Worm (Caenorhabditis elegans) whole organism, L3 larva: ENCODE results near the gene nspb-6.

Experiments
- R02D3.7 ChIP-seq: fragments of 150-350 bp; optimal IDR thresholded peaks from 2 replicates; lab custom pipeline; 2014; ENCODE audit warnings: missing biosample characterization, missing genetic modification characterization
- ZK546.5 ChIP-seq: sonication (generic microtip); optimal IDR thresholded peaks from 2 replicates; lab custom pipeline; 2017; ENCODE audit warnings: missing biosample characterization, missing genetic modification characterization
- ceh-28 ChIP-seq: fragments of 150-350 bp; optimal IDR thresholded peaks from 2 replicates; lab custom pipeline; 2014; ENCODE audit warnings: missing biosample characterization, missing genetic modification reagents, missing genetic modification characterization
- ceh-9 ChIP-seq: sonication (generic microtip); optimal IDR thresholded peaks from 2 replicates; lab custom pipeline; 2018; ENCODE audit warnings: missing biosample characterization, missing genetic modification characterization
- daf-12 ChIP-seq: fragments of 150-350 bp; optimal IDR thresholded peaks from 2 replicates; lab custom pipeline; 2014; ENCODE audit warnings: missing biosample characterization, missing genetic modification reagents, missing genetic modification characterization
- egl-27 ChIP-seq: sonication (generic microtip); optimal IDR thresholded peaks from 4 replicates; lab custom pipeline; 2017; ENCODE audit warnings: missing biosample characterization, missing genetic modification reagents, missing genetic modification characterization
- elt-1 ChIP-seq: fragments of 150-350 bp; optimal IDR thresholded peaks from 2 replicates; lab custom pipeline; 2014; ENCODE audit warnings: missing biosample characterization, missing genetic modification characterization
- elt-2 ChIP-seq: sonication (generic microtip); optimal IDR thresholded peaks from 2 replicates; lab custom pipeline; 2016; ENCODE audit warnings: missing genetic modification reagents, mild to moderate bottlenecking, missing genetic modification characterization, missing compliant biosample characterization
- eor-1 ChIP-seq, 2 experiments: fragments of 150-350 bp; optimal IDR thresholded peaks; 2 replicates each; lab custom pipeline; 2014 to 2018; ENCODE audit warnings: missing biosample characterization in 2 of 2, missing genetic modification characterization in 2 of 2
- fkh-10 ChIP-seq: sonication (generic microtip); optimal IDR thresholded peaks from 2 replicates; lab custom pipeline; 2017; ENCODE audit warnings: missing biosample characterization, missing genetic modification reagents, missing genetic modification characterization
- fos-1 ChIP-seq: fragments of 150-350 bp; optimal IDR thresholded peaks from 2 replicates; lab custom pipeline; 2014; ENCODE audit warnings: missing biosample characterization, missing genetic modification characterization
- hmg-11 ChIP-seq: sonication (generic microtip); optimal IDR thresholded peaks from 2 replicates; lab custom pipeline; 2016; ENCODE audit warnings: missing genetic modification characterization, missing compliant biosample characterization
- lin-15B ChIP-seq: fragments of 150-350 bp; optimal IDR thresholded peaks from 2 replicates; lab custom pipeline; 2014; ENCODE audit warnings: missing biosample characterization, missing genetic modification characterization
- lsy-12 ChIP-seq: sonication (generic microtip); optimal IDR thresholded peaks from 2 replicates; lab custom pipeline; 2016; ENCODE audit warnings: mild to moderate bottlenecking, missing genetic modification characterization, missing compliant biosample characterization
- mdl-1 ChIP-seq: fragments of 150-350 bp; optimal IDR thresholded peaks from 2 replicates; lab custom pipeline; 2014; ENCODE audit warnings: missing biosample characterization, missing genetic modification characterization
- mml-1 ChIP-seq: fragments of 150-350 bp; sonication (generic microtip); optimal IDR thresholded peaks from 3 replicates; lab custom pipeline; 2014; ENCODE audit warnings: missing biosample characterization, missing genetic modification characterization
- nfya-1 ChIP-seq: sonication (generic microtip); optimal IDR thresholded peaks from 2 replicates; lab custom pipeline; 2017; ENCODE audit warnings: missing genetic modification characterization, mild to moderate bottlenecking, missing compliant biosample characterization, antibody characterized with exemption, moderate library complexity; ENCODE audit not compliant: insufficient read depth
- nhr-11 ChIP-seq: fragments of 150-350 bp; optimal IDR thresholded peaks from 2 replicates; lab custom pipeline; 2014; ENCODE audit warnings: missing biosample characterization, missing genetic modification characterization
- nhr-23 ChIP-seq: fragments of 150-350 bp; optimal IDR thresholded peaks from 2 replicates; lab custom pipeline; 2014; ENCODE audit warnings: missing biosample characterization, missing genetic modification reagents, missing genetic modification characterization
- nhr-237 ChIP-seq: fragments of 150-350 bp; optimal IDR thresholded peaks from 2 replicates; lab custom pipeline; 2014; ENCODE audit warnings: missing biosample characterization, missing genetic modification characterization
- nhr-25 ChIP-seq: sonication (generic microtip); optimal IDR thresholded peaks from 2 replicates; lab custom pipeline; 2017; ENCODE audit warnings: missing biosample characterization, missing genetic modification characterization
- nhr-43 ChIP-seq: sonication (generic microtip); optimal IDR thresholded peaks from 2 replicates; lab custom pipeline; 2016; ENCODE audit warnings: mild to moderate bottlenecking, missing genetic modification characterization, missing compliant biosample characterization; ENCODE audit not compliant: poor library complexity, severe bottlenecking
- nhr-67 ChIP-seq: fragments of 150-350 bp; optimal IDR thresholded peaks from 2 replicates; lab custom pipeline; 2014; ENCODE audit warnings: missing biosample characterization, missing genetic modification characterization
- pha-4 ChIP-seq: fragments of 150-350 bp; optimal IDR thresholded peaks from 2 replicates; lab custom pipeline; 2014; ENCODE audit warnings: missing biosample characterization, missing genetic modification reagents, missing genetic modification characterization
- pqm-1 ChIP-seq: fragments of 150-350 bp; optimal IDR thresholded peaks from 2 replicates; lab custom pipeline; 2017; ENCODE audit warnings: missing biosample characterization, missing genetic modification characterization, inconsistent platforms
- sea-2 ChIP-seq: fragments of 150-350 bp; sonication (generic microtip); optimal IDR thresholded peaks from 4 replicates; lab custom pipeline; 2014; ENCODE audit warnings: missing biosample characterization, missing genetic modification reagents, missing genetic modification characterization
- skn-1 ChIP-seq: fragments of 150-350 bp; optimal IDR thresholded peaks from 2 replicates; lab custom pipeline; 2014; ENCODE audit warnings: missing biosample characterization, missing genetic modification characterization
- snpc-4 ChIP-seq: fragments of 150-350 bp; optimal IDR thresholded peaks from 2 replicates; lab custom pipeline; 2014; ENCODE audit warnings: missing biosample characterization, missing genetic modification characterization
- tbx-2 ChIP-seq: sonication (generic microtip); optimal IDR thresholded peaks from 2 replicates; lab custom pipeline; 2016; ENCODE audit warnings: mild to moderate bottlenecking, missing genetic modification characterization, missing compliant biosample characterization
- unc-39 ChIP-seq: sonication (generic microtip); optimal IDR thresholded peaks from 4 replicates; lab custom pipeline; 2017; ENCODE audit warnings: missing biosample characterization, missing genetic modification characterization
- unc-62 ChIP-seq: fragments of 150-350 bp; sonication (generic microtip); optimal IDR thresholded peaks from 4 replicates; lab custom pipeline; 2014; ENCODE audit warnings: missing biosample characterization, missing genetic modification reagents, missing genetic modification characterization
- zag-1 ChIP-seq: fragments of 150-350 bp; optimal IDR thresholded peaks from 2 replicates; lab custom pipeline; 2014; ENCODE audit warnings: missing biosample characterization, missing genetic modification characterization
- ztf-11 ChIP-seq: fragments of 150-350 bp; optimal IDR thresholded peaks from 2 replicates; lab custom pipeline; 2014; ENCODE audit warnings: missing biosample characterization, missing genetic modification characterization
- ztf-4 ChIP-seq: fragments of 150-350 bp; optimal IDR thresholded peaks from 2 replicates; lab custom pipeline; 2014; ENCODE audit warnings: missing biosample characterization, missing genetic modification characterization

nspb-6 gene

DNA sequence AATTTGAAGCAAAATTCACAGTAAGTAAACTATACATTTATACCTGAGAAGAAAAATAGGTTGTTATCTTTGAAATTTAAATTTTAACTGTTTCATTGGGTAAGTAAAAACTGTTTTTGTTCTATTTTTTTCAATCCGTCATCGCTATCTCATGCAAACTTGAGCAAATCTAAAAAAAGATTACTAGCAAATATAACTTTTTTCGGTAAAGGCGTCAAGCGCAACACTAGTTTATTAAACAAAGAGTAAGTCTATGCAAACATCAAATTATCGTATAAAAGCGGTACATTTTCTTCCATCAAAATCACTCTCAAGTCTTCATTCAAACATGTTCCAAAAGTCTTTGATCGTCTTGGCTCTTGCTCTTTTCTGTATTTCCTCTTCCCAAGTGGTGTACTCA is at the start of gene nspb-6:
nspb-6 (plus strand) TSS at position 301 of the 400 bp plus-strand sequence.
- TF ChIP-seq nhr-237 (tag; lab: Kevin White, UChicago), result no peak
- TF ChIP-seq ceh-28 (tag; lab: Kevin White, UChicago), result no peak
- no peak for TF ChIP-seq skn-1 (tag; lab: Kevin White, UChicago)
- TF ChIP-seq ztf-11 (tag; lab: Kevin White, UChicago), result no peak
- TF ChIP-seq tbx-2 (tag; lab: Kevin White, UChicago), result no peak
- no peak for TF ChIP-seq eor-1 (tag; optimal IDR thresholded peaks at IDR 0.05; lab: Kevin White, UChicago)
- no peak for TF ChIP-seq egl-27 (tag; lab: Kevin White, UChicago)
- TF ChIP-seq ztf-4 (tag; lab: Kevin White, UChicago), result no peak
- no peak for TF ChIP-seq sea-2
- TF ChIP-seq lsy-12 (tag; lab: Kevin White, UChicago), result no peak
- no peak for TF ChIP-seq daf-12 (tag; lab: Kevin White, UChicago)
- TF ChIP-seq ceh-9 (tag; lab: Kevin White, UChicago), result no peak

DNA sequence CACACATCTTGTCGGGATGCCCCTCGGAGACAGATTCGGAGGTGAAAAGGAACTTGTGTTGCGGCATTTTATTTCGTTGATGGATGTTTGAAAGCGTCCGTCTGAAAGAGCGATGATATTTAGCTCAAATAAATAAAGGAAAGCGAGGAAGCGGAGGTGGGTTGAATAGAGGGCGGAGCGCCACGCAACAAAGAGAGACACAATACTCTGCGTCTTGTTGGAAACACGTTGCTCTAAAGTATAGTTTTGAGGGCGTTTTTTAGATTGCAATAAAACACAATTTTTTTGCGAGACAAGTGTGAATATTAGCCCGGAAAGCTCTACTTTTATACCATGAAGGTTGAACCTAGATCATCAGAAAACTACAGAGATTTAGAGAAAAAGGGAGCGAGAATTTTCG is 49.0 kb upstream of the nspb-6 start, which contains the start of gene sams-4:
sams-4 (minus strand) TSS at position 101 of the 400 bp plus-strand sequence.
- TF ChIP-seq lin-15B (tag; lab: Kevin White, UChicago) (no peak), fkh-10 (GFP tag; lab: Kevin White, UChicago) (no peak), ztf-4 (tag; lab: Kevin White, UChicago) (no peak), snpc-4 (tag; lab: Kevin White, UChicago) (no peak), unc-39 (tag; lab: Kevin White, UChicago) (no peak), mdl-1 (no peak)

DNA sequence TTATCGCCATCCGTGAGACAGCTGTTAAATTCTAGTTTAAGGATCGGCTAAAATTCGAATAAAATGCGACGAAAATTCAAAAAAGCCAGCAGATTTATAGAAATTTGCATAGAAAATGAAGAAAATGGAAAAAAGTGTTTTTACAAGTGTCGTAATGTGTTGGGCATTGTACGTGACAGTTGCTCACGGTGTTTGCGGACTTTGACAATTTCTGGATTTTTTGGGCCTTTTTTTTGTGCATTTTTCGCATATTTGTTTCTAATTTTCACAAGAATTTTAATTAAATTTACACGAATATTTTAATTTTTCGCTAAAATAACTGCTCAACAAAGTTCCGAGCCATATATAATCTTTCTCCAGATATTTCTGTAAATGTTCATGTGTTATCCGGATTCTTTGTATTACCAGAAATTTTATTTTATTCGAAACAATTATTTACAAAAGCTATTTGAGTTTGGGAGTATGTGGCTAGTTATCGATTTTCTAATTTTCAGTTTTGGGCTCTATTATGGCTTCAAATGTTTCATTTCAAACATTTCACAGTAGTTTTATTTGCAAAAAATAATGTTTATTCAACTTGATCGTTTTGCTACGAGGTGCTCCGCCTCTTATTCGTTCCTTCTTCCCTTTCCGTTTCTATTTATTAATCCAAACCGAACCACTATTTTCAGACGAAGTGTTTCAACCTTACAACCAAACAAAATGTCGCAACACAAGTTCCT is 47.1 kb upstream of the nspb-6 start, which contains the start of gene sams-3:
sams-3 (plus strand) TSS at position 672 of the 722 bp plus-strand sequence.
- TF ChIP-seq nhr-23 (tag; lab: Kevin White, UChicago), result no peak
- TF ChIP-seq skn-1 (tag; lab: Kevin White, UChicago), result no peak
- peak; percentile 3 for TF ChIP-seq elt-2
- TF ChIP-seq unc-62 (GFP tag; lab: Kevin White, UChicago), result no peak
- TF ChIP-seq pha-4 (tag; lab: Kevin White, UChicago), result peak; percentile 5
- no peak for TF ChIP-seq sea-2
- peak; percentile 83 for TF ChIP-seq hmg-11 (tag; lab: Kevin White, UChicago)
- peak; percentile 54 for TF ChIP-seq nfya-1
- peak; percentile 77 for TF ChIP-seq tbx-2 (tag; lab: Kevin White, UChicago)

DNA sequence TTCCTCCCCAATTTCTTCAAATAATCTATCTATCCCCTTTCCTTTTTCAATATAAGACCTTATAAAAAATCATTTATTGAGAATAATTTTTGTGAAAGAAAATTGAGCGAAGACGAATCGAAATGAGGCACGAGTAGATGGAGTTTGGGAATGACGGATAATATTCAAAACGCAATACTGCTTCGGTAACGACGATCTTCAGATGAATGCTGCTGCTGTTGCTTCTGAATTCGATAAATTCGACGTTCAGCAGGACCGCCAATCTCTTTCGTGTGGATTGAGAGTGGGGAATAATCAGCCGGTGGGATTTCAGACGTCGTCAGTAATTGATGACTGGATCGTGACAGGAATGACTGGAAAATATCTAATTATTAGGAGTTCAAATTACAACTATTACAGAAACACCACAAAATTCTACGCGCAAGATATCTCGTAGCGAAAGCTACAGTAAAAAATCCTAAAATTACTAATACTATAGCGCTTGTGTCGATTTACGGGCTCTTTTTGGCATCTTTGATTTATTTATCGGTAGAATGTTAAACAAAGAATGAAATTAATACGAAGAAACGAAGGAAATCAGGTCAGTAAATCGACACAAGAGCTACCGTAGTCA is 44.4 kb upstream of the nspb-6 start:
- TF ChIP-seq nfya-1, result no peak
- TF ChIP-seq nhr-25, result no peak
- TF ChIP-seq ztf-4 (tag; lab: Kevin White, UChicago), result no peak
- TF ChIP-seq R02D3.7 (tag; lab: Kevin White, UChicago), result no peak
- TF ChIP-seq nhr-11 (tag; lab: Kevin White, UChicago), result no peak
- no peak for TF ChIP-seq ceh-28 (tag; lab: Kevin White, UChicago)
- TF ChIP-seq elt-1 (tag; lab: Kevin White, UChicago), result no peak
- TF ChIP-seq nhr-43, result no peak
- no peak for TF ChIP-seq egl-27 (tag; lab: Kevin White, UChicago)

DNA sequence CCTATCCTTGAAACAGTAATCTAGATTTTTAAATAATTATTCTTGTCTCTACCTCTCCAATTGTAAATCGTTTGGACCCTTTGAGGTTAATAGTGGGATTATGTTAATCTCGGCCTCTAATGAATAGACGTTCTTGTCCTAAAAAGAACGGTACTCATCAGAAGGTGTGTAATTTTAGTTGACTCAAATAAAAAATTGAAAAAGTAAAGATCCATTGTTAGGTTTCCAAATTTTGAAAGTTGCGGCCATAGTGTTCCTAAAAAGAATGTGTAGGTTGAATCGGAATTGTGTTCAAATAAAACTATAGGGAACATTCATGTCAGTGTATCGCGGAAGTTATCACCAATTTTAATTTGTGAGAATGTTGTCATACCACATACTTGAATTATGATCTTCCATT is 39.7 kb upstream of the nspb-6 start:
- TF ChIP-seq mml-1 (tag; lab: Kevin White, UChicago), result no peak
- TF ChIP-seq egl-27 (tag; lab: Kevin White, UChicago), result no peak
- TF ChIP-seq fos-1 (tag; lab: Kevin White, UChicago), result no peak
- no peak for TF ChIP-seq ZK546.5 (tag; lab: Kevin White, UChicago)
- no peak for TF ChIP-seq zag-1 (tag; lab: Kevin White, UChicago)
- TF ChIP-seq pqm-1, result no peak
- no peak for TF ChIP-seq nhr-67 (tag; lab: Kevin White, UChicago)
- TF ChIP-seq tbx-2 (tag; lab: Kevin White, UChicago), result no peak
- TF ChIP-seq ztf-11 (tag; lab: Kevin White, UChicago), result no peak
- no peak for TF ChIP-seq ceh-9 (tag; lab: Kevin White, UChicago)
- no peak for TF ChIP-seq nhr-43
- no peak for TF ChIP-seq R02D3.7 (tag; lab: Kevin White, UChicago)
